Fruit fly (Drosophila melanogaster): ENCODE results near the gene Prps.

Gene Prps

DNA sequence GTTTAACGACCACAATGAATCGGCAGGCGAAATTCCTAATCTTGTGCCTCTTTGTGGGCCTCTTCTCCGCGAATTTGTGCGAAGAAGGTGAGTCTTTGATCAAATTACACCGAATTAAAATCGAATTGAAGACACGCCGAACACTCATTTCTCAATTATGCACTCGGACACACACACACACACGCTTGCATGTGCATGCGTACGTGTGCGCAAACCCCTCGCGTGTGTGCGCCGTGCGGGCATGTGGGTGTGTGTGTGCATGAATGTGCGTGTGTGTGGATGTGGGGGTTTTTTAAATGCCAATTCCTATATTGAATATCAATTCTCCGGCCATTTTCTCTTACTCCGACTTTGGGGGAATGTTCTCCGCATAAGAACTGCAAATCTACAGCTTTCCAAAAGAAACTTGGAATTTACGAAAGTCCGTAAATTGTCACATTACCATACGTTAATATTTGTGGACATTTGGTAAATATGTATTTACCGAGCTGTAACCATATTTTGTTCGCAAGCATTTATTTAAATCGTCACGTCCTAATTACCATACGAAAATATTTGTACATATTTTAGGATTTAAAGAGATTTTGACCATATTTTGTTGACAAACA, 18.1 kb upstream of the Prps start (continued):
- TF ChIP-seq CG12391 (tag; optimal IDR thresholded peaks at IDR 0.05) (no peak), CG7786 (GFP tag; optimal IDR thresholded peaks at IDR 0.05) (no peak), CG3407 (GFP tag; optimal IDR thresholded peaks at IDR 0.05) (no peak), usp (GFP tag; optimal IDR thresholded peaks at IDR 0.05) (no peak), zen2 (GFP tag; IDR thresholded peaks at IDR 0.05; ENCODE audit: partially characterized antibody) (no peak), CG32767 (GFP tag; IDR thresholded peaks at IDR 0.05) (peak; percentile 41; the same call in 1 of the 2 replicates), grn (GFP tag; optimal IDR thresholded peaks at IDR 0.05) (no peak), pho (GFP tag; optimal IDR thresholded peaks at IDR 0.05) (no peak), Adf1 (GFP tag; IDR thresholded peaks at IDR 0.05) (no peak), unc-4 (GFP tag; IDR thresholded peaks at IDR 0.05; ENCODE audit: partially characterized antibody) (no peak), CG43689 (GFP tag; IDR thresholded peaks at IDR 0.05) (no peak), CG2199 (GFP tag; IDR thresholded peaks at IDR 0.05) (0 out of 3 replicates have a peak, but pooled peaks have one; percentile 70), row (GFP tag; IDR thresholded peaks at IDR 0.05) (no peak), CG8944 (GFP tag; optimal IDR thresholded peaks at IDR 0.05) (no peak), Hr39 (optimal IDR thresholded peaks at IDR 0.05) (peak; percentile 95), aop (GFP tag; IDR thresholded peaks at IDR 0.05) (no peak), Kr (GFP tag; optimal IDR thresholded peaks at IDR 0.05) (no peak), CG8089 (GFP tag; optimal IDR thresholded peaks at IDR 0.05) (no peak), CG9727 (GFP tag; optimal IDR thresholded peaks at IDR 0.05) (no peak), kni (GFP tag; optimal IDR thresholded peaks at IDR 0.05) (peak; percentile 4), Doc2 (GFP tag; IDR thresholded peaks at IDR 0.05) (no peak), Hey (tag; optimal IDR thresholded peaks at IDR 0.05) (no peak), HLH54F (GFP tag; optimal IDR thresholded peaks at IDR 0.05) (no peak), sd (tag; optimal IDR thresholded peaks at IDR 0.05) (peak; percentile 44), vfl (GFP tag; optimal IDR thresholded peaks at IDR 0.05) (no peak), sob (GFP tag; IDR thresholded peaks at IDR 0.05) (no peak), nerfin-1 (tag; optimal IDR thresholded peaks at IDR 0.05) (peak; percentile 3), CG1024 (GFP tag; IDR thresholded peaks at IDR 0.05) (no peak), CG4328 (GFP tag; optimal IDR thresholded peaks at IDR 0.05) (no peak), Sin3A (optimal IDR thresholded peaks at IDR 0.05) (no peak), CG6683 (GFP tag; optimal IDR thresholded peaks at IDR 0.05) (no peak), CG2129 (GFP tag; IDR thresholded peaks at IDR 0.05; ENCODE audit: partially characterized antibody) (no peak; the same call in 1 of the 2 replicates), Dll (GFP tag; IDR thresholded peaks at IDR 0.05; ENCODE audit: partially characterized antibody) (0 out of 4 replicates have a peak, but pooled peaks have one; percentile 26), ci (GFP tag; IDR thresholded peaks at IDR 0.05) (0 out of 3 replicates have a peak, but pooled peaks have one; percentile 50), scrt (GFP tag; optimal IDR thresholded peaks at IDR 0.05) (no peak), CG7745 (tag; optimal IDR thresholded peaks at IDR 0.05) (no peak), sr (GFP tag; IDR thresholded peaks at IDR 0.05) (peak; percentile 84), CG14667 (GFP tag; IDR thresholded peaks at IDR 0.05) (no peak), CG17912 (GFP tag; optimal IDR thresholded peaks at IDR 0.05) (peak; percentile 2), Awh (GFP tag; IDR thresholded peaks at IDR 0.05) (no peak), CG8478 (optimal IDR thresholded peaks at IDR 0.05) (peak; percentile 88), az2 (GFP tag; optimal IDR thresholded peaks at IDR 0.05) (no peak), MESR4 (GFP tag; optimal IDR thresholded peaks at IDR 0.05) (peak; percentile 76), nmo (GFP tag; optimal IDR thresholded peaks at IDR 0.05) (no peak), CG12942 (GFP tag; optimal IDR thresholded peaks at IDR 0.05) (no peak), Asciz (GFP tag; optimal IDR thresholded peaks at IDR 0.05) (peak; percentile 30), Vsx1 (GFP tag; optimal IDR thresholded peaks at IDR 0.05) (no peak), Trl (optimal IDR thresholded peaks at IDR 0.05) (peak in 1 of 2 experiments; percentile 29), Trl (GFP tag; optimal IDR thresholded peaks at IDR 0.05) (no peak), CG4617 (GFP tag; optimal IDR thresholded peaks at IDR 0.05; ENCODE audit: borderline replicate concordance) (peak; percentile 22)

All from whole organism, embryonic.